Fruit fly (Drosophila melanogaster): ENCODE results near the gene sad.

DNA sequence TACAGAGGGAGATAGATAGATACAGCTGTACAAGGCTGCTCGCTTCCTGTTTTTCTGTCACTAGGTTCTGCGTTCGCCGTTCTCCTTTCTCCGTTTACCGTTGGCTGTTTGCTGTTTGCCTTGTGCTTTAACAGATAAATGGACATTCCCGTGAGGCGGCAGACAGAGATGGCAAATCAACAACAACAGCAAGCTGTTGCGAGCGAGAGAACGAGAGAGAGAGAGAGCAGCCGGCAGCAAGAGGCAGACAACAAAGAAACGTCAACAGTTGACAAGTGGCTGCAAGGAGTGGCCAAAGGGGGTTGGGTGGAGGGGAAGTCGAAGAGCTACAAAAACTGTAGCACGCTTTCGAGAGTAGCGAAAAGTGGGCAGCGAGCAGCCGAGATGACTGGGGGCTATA, 43.6 kb upstream of the sad start:
- TF ChIP-seq psq (optimal IDR thresholded peaks at IDR 0.05) (no peak), pan (optimal IDR thresholded peaks at IDR 0.05) (no peak), CG8478 (optimal IDR thresholded peaks at IDR 0.05) (no peak)

Measured in whole organism.